Worm (Caenorhabditis elegans) whole organism, L1 larva: ENCODE results near the gene cpna-5.

Experiments used
- C16A3.4 ChIP-seq: fragments of 150-350 bp; optimal IDR thresholded peaks from 2 replicates; lab custom pipeline; 2014; ENCODE audit warnings: missing biosample characterization, missing genetic modification characterization
- aha-1 ChIP-seq: fragments of 150-350 bp; optimal IDR thresholded peaks from 2 replicates; lab custom pipeline; 2014; ENCODE audit warnings: missing biosample characterization, missing genetic modification characterization
- elt-3 ChIP-seq, 6 experiments: fragments of 150-350 bp in 1 of 6; sonication (generic microtip); optimal IDR thresholded peaks; 2 replicates each; lab custom pipeline; 2017 to 2018; ENCODE audit warnings: missing biosample characterization in 6 of 6, missing genetic modification characterization in 6 of 6, inconsistent platforms in 1 of 6
- hpl-2 ChIP-seq: fragments of 150-350 bp; optimal IDR thresholded peaks from 2 replicates; lab custom pipeline; 2014; ENCODE audit warnings: missing biosample characterization, missing genetic modification reagents, missing genetic modification characterization
- jun-1 ChIP-seq: fragments of 150-350 bp; optimal IDR thresholded peaks from 2 replicates; lab custom pipeline; 2014; ENCODE audit warnings: missing biosample characterization, missing genetic modification reagents, missing genetic modification characterization
- nhr-76 ChIP-seq: sonication (generic microtip); optimal IDR thresholded peaks from 2 replicates; lab custom pipeline; 2017; ENCODE audit warnings: missing biosample characterization, missing genetic modification characterization
- nhr-84 ChIP-seq: sonication (generic microtip); optimal IDR thresholded peaks from 2 replicates; lab custom pipeline; 2017; ENCODE audit warnings: missing biosample characterization, missing genetic modification characterization
- pag-3 ChIP-seq: sonication (generic microtip); optimal IDR thresholded peaks from 2 replicates; lab custom pipeline; 2017; ENCODE audit warnings: missing genetic modification characterization, mild to moderate bottlenecking, missing compliant biosample characterization, antibody characterized with exemption, borderline replicate concordance; ENCODE audit not compliant: insufficient read depth
- unc-30 ChIP-seq: sonication (generic microtip); optimal IDR thresholded peaks from 2 replicates; lab custom pipeline; 2017; ENCODE audit warnings: missing biosample characterization, missing genetic modification characterization
- ztf-11 ChIP-seq, 2 experiments: sonication (generic microtip); optimal IDR thresholded peaks; 2 replicates each; lab custom pipeline; 2016 to 2017; ENCODE audit warnings: missing genetic modification characterization in 2 of 2, missing biosample characterization in 1 of 2, missing compliant biosample characterization in 1 of 2

ce11 chrII:7679499-7680012, 38.8 kb downstream of the cpna-5 start:
- TF ChIP-seq C16A3.4 (tag; lab: Kevin White, UChicago): no peak
- no peak for TF ChIP-seq hpl-2 (GFP tag; lab: Kevin White, UChicago)
- TF ChIP-seq elt-3 (tag; optimal IDR thresholded peaks at IDR 0.05; lab: Kevin White, UChicago): no peak
- no peak for TF ChIP-seq aha-1 (tag; lab: Kevin White, UChicago)
- TF ChIP-seq unc-30 (tag; lab: Kevin White, UChicago): no peak
- no peak for TF ChIP-seq pag-3 (tag; lab: Kevin White, UChicago)
- TF ChIP-seq nhr-76 (tag; lab: Kevin White, UChicago): no peak
- no peak for TF ChIP-seq ztf-11 (tag; optimal IDR thresholded peaks at IDR 0.05; lab: Kevin White, UChicago)
- no peak for TF ChIP-seq jun-1 (tag; lab: Kevin White, UChicago)
- TF ChIP-seq nhr-84 (tag; lab: Kevin White, UChicago): no peak
